Worm (Caenorhabditis elegans) whole organism, L3 larva: Measurements from ENCODE around the gene ceh-23.

Experiments
- ZK546.5 ChIP-seq: sonication (generic microtip); optimal IDR thresholded peaks from 2 replicates; lab custom pipeline; 2017; ENCODE audit warnings: missing biosample characterization, missing genetic modification characterization
- aly-2 ChIP-seq: fragments of 150-350 bp; optimal IDR thresholded peaks from 2 replicates; lab custom pipeline; 2014; ENCODE audit warnings: missing biosample characterization, missing genetic modification characterization
- ceh-28 ChIP-seq: fragments of 150-350 bp; optimal IDR thresholded peaks from 2 replicates; lab custom pipeline; 2014; ENCODE audit warnings: missing biosample characterization, missing genetic modification reagents, missing genetic modification characterization
- ceh-9 ChIP-seq: sonication (generic microtip); optimal IDR thresholded peaks from 2 replicates; lab custom pipeline; 2018; ENCODE audit warnings: missing biosample characterization, missing genetic modification characterization
- egl-5 ChIP-seq: fragments of 150-350 bp; optimal IDR thresholded peaks from 2 replicates; lab custom pipeline; 2017; ENCODE audit warnings: missing biosample characterization, missing genetic modification reagents, missing genetic modification characterization, inconsistent platforms
- lin-15B ChIP-seq: fragments of 150-350 bp; optimal IDR thresholded peaks from 2 replicates; lab custom pipeline; 2014; ENCODE audit warnings: missing biosample characterization, missing genetic modification characterization
- nhr-12 ChIP-seq: fragments of 150-350 bp; optimal IDR thresholded peaks from 2 replicates; lab custom pipeline; 2014; ENCODE audit warnings: missing biosample characterization, missing genetic modification characterization
- nhr-28 ChIP-seq: fragments of 150-350 bp; optimal IDR thresholded peaks from 2 replicates; lab custom pipeline; 2014; ENCODE audit warnings: missing biosample characterization, missing genetic modification characterization
- pha-4 ChIP-seq: fragments of 150-350 bp; optimal IDR thresholded peaks from 2 replicates; lab custom pipeline; 2014; ENCODE audit warnings: missing biosample characterization, missing genetic modification reagents, missing genetic modification characterization
- pqm-1 ChIP-seq: fragments of 150-350 bp; optimal IDR thresholded peaks from 2 replicates; lab custom pipeline; 2017; ENCODE audit warnings: missing biosample characterization, missing genetic modification characterization, inconsistent platforms
- sea-2 ChIP-seq: fragments of 150-350 bp; sonication (generic microtip); optimal IDR thresholded peaks from 4 replicates; lab custom pipeline; 2014; ENCODE audit warnings: missing biosample characterization, missing genetic modification reagents, missing genetic modification characterization
- snpc-4 ChIP-seq: fragments of 150-350 bp; optimal IDR thresholded peaks from 2 replicates; lab custom pipeline; 2014; ENCODE audit warnings: missing biosample characterization, missing genetic modification characterization
- tbx-2 ChIP-seq: sonication (generic microtip); optimal IDR thresholded peaks from 2 replicates; lab custom pipeline; 2016; ENCODE audit warnings: mild to moderate bottlenecking, missing genetic modification characterization, missing compliant biosample characterization
- ztf-4 ChIP-seq: fragments of 150-350 bp; optimal IDR thresholded peaks from 2 replicates; lab custom pipeline; 2014; ENCODE audit warnings: missing biosample characterization, missing genetic modification characterization

ceh-23 gene

ce11 chrIII:7884863-7885262, 45.5 kb downstream of the ceh-23 start, which contains the start of gene ZK688.11:
Gene ZK688.11 (minus strand): TSS chrIII:7884963.
- TF ChIP-seq lin-15B (tag; lab: Kevin White, UChicago) (no peak), sea-2 (GFP tag; lab: Kevin White, UChicago) (no peak), ceh-28 (tag; lab: Kevin White, UChicago) (peak; percentile 3)

- no peak for TF ChIP-seq tbx-2
- no peak for TF ChIP-seq ztf-4 (tag; lab: Kevin White, UChicago)
- no peak for TF ChIP-seq nhr-28 (tag; lab: Kevin White, UChicago)
- TF ChIP-seq egl-5 (tag; lab: Kevin White, UChicago), result no peak
- no peak for TF ChIP-seq ZK546.5 (tag; lab: Kevin White, UChicago)
- no peak for TF ChIP-seq pqm-1 (tag; lab: Kevin White, UChicago)
- no peak for TF ChIP-seq lin-15B (tag; lab: Kevin White, UChicago)
- no peak for TF ChIP-seq ceh-9 (tag; lab: Kevin White, UChicago)
- TF ChIP-seq nhr-12 (tag; lab: Kevin White, UChicago), result no peak
- no peak for TF ChIP-seq aly-2 (tag; lab: Kevin White, UChicago)
- TF ChIP-seq snpc-4 (tag; lab: Kevin White, UChicago), result no peak
- TF ChIP-seq pha-4 (tag; lab: Kevin White, UChicago), result no peak
- TF ChIP-seq, all 47 proteins: peak for 0
Observed at ce11 chrIII:7889036-7889435, 49.6 kb downstream of the ceh-23 start.
